Worm (Caenorhabditis elegans): Measurements from ENCODE around the gene aqp-10.

DNA sequence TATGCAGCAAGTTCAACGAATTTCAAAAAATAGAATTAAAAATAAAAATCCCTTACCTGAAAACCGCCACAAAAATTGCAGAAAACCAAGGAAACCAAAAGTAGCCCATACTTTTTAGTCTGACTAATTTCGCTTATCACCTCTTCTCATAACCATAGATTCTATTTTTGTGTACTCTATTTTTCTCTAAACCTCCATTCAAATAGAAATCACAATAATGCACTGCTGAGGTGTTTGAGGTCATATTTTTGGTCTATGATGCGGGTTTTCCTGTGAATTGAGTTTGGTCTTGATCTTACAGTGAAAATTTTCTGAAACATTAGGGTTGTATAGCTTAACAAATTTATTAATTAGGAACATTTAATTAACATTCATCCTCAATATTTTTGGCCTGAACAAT lies 12.2 kb upstream of the aqp-10 start, which contains the start of gene cyp-13A1:
- TF ChIP-seq pqm-1 (tag; optimal IDR thresholded peaks at IDR 0.05) = peak; percentile 76
- no peak for TF ChIP-seq egl-27 (tag; optimal IDR thresholded peaks at IDR 0.05)
- no peak for TF ChIP-seq jun-1 (tag; optimal IDR thresholded peaks at IDR 0.05)
- TF ChIP-seq nhr-11 (tag; optimal IDR thresholded peaks at IDR 0.05) = no peak
- no peak for TF ChIP-seq unc-39 (tag; optimal IDR thresholded peaks at IDR 0.05)
- no peak for TF ChIP-seq nhr-25 (tag; optimal IDR thresholded peaks at IDR 0.05)
- TF ChIP-seq nhr-23 (tag; optimal IDR thresholded peaks at IDR 0.05) = no peak
- no peak for TF ChIP-seq lin-39 (tag; optimal IDR thresholded peaks at IDR 0.05)
- no peak for TF ChIP-seq nhr-28 (tag; optimal IDR thresholded peaks at IDR 0.05)
- peak; percentile 70 for TF ChIP-seq pha-4 (tag; optimal IDR thresholded peaks at IDR 0.05)

Data from whole organism, L3 larva.